Fruit fly (Drosophila melanogaster): ENCODE measurements around the gene Jon74E.

Jon74E gene

dm6 chr3L:17513893-17514616, 34.9 kb downstream of the Jon74E start, which contains the start of the genes U4-U6-60K and CG7564 (continued):
- no peak for TF ChIP-seq CG11504 (tag; optimal IDR thresholded peaks at IDR 0.05)
- no peak for TF ChIP-seq tio (GFP tag; optimal IDR thresholded peaks at IDR 0.05)
- TF ChIP-seq cad (GFP tag; optimal IDR thresholded peaks at IDR 0.05): no peak
- peak; percentile 44 for TF ChIP-seq eyg (GFP tag; optimal IDR thresholded peaks at IDR 0.05)
- TF ChIP-seq phol (tag; optimal IDR thresholded peaks at IDR 0.05): peak; percentile 79
- TF ChIP-seq Lpt (GFP tag; optimal IDR thresholded peaks at IDR 0.05): no peak
- peak; percentile 50 for TF ChIP-seq zen (tag; optimal IDR thresholded peaks at IDR 0.05)
- TF ChIP-seq CG13296 (GFP tag; optimal IDR thresholded peaks at IDR 0.05): no peak
- TF ChIP-seq CG10959 (GFP tag; IDR thresholded peaks at IDR 0.05): no peak
- TF ChIP-seq sqz (GFP tag; optimal IDR thresholded peaks at IDR 0.05): no peak
- TF ChIP-seq CG17359 (tag; optimal IDR thresholded peaks at IDR 0.05): peak; percentile 9
- no peak for TF ChIP-seq Adf1 (GFP tag; IDR thresholded peaks at IDR 0.05)
- TF ChIP-seq repo (GFP tag; optimal IDR thresholded peaks at IDR 0.05): no peak
- TF ChIP-seq CG13287 (GFP tag; IDR thresholded peaks at IDR 0.05; ENCODE audit: partially characterized antibody): peak; percentile 89
- peak; percentile 61 for TF ChIP-seq CG1602 (GFP tag; optimal IDR thresholded peaks at IDR 0.05)
- TF ChIP-seq CG10979 (tag; optimal IDR thresholded peaks at IDR 0.05): peak; percentile 32
- TF ChIP-seq Optix (GFP tag; IDR thresholded peaks at IDR 0.05): no peak
- peak; percentile 82 for TF ChIP-seq Sry-β (GFP tag; optimal IDR thresholded peaks at IDR 0.05)
- TF ChIP-seq sim (GFP tag; IDR thresholded peaks at IDR 0.05): no peak
- TF ChIP-seq CG13894 (tag; optimal IDR thresholded peaks at IDR 0.05): no peak
- peak; percentile 55 for TF ChIP-seq Usf (GFP tag; optimal IDR thresholded peaks at IDR 0.05)
- TF ChIP-seq Dll (GFP tag; IDR thresholded peaks at IDR 0.05; ENCODE audit: partially characterized antibody): peak; percentile 95
- TF ChIP-seq CG10462 (GFP tag; optimal IDR thresholded peaks at IDR 0.05): peak; percentile 15
- peak; percentile 38 for TF ChIP-seq Xrp1 (GFP tag; IDR thresholded peaks at IDR 0.05)
- TF ChIP-seq CG3726 (GFP tag; IDR thresholded peaks at IDR 0.05): no peak
- TF ChIP-seq Dref (GFP tag; IDR thresholded peaks at IDR 0.05): peak; percentile 38; the same call in 1 of the 2 replicates
- peak; percentile 77 for TF ChIP-seq Xbp1 (GFP tag; optimal IDR thresholded peaks at IDR 0.05)
- TF ChIP-seq CG7786 (GFP tag; optimal IDR thresholded peaks at IDR 0.05): peak; percentile 53
- TF ChIP-seq pnt (GFP tag; optimal IDR thresholded peaks at IDR 0.05): no peak
- no peak for TF ChIP-seq Dip2 (GFP tag; IDR thresholded peaks at IDR 0.05)
- peak; percentile 32 for TF ChIP-seq D19B (GFP tag; optimal IDR thresholded peaks at IDR 0.05)
- TF ChIP-seq odd (GFP tag; optimal IDR thresholded peaks at IDR 0.05): no peak
- TF ChIP-seq stc (GFP tag; IDR thresholded peaks at IDR 0.05): no peak
- TF ChIP-seq B-H1 (GFP tag; IDR thresholded peaks at IDR 0.05): no peak
- TF ChIP-seq eve (GFP tag; optimal IDR thresholded peaks at IDR 0.05): no peak
- TF ChIP-seq NK7.1 (GFP tag; optimal IDR thresholded peaks at IDR 0.05): no peak
- TF ChIP-seq CG14014 (GFP tag; IDR thresholded peaks at IDR 0.05): no peak; the same call in 1 of the 2 replicates
- peak; percentile 43 for TF ChIP-seq az2 (GFP tag; optimal IDR thresholded peaks at IDR 0.05)
- TF ChIP-seq en (GFP tag; optimal IDR thresholded peaks at IDR 0.05): no peak
- TF ChIP-seq CG2120 (GFP tag; optimal IDR thresholded peaks at IDR 0.05): peak; percentile 81
- no peak for TF ChIP-seq danr (GFP tag; IDR thresholded peaks at IDR 0.05)
- TF ChIP-seq run (tag; optimal IDR thresholded peaks at IDR 0.05): no peak
- TF ChIP-seq sob (GFP tag; IDR thresholded peaks at IDR 0.05): peak; percentile 81
- TF ChIP-seq CG17328 (GFP tag; IDR thresholded peaks at IDR 0.05): no peak; the same call in 1 of the 2 replicates
- no peak for TF ChIP-seq pb (GFP tag; optimal IDR thresholded peaks at IDR 0.05)
- no peak for TF ChIP-seq CG15269 (tag; optimal IDR thresholded peaks at IDR 0.05)
- TF ChIP-seq HLHmδ (GFP tag; optimal IDR thresholded peaks at IDR 0.05): no peak
- TF ChIP-seq GATAe (GFP tag; conservative IDR thresholded peaks at IDR 0.05): no peak
- no peak; the same call in 2 of the 3 replicates for TF ChIP-seq ci (GFP tag; IDR thresholded peaks at IDR 0.05)
- TF ChIP-seq vfl (GFP tag; optimal IDR thresholded peaks at IDR 0.05): peak; percentile 57
- TF ChIP-seq CrebB (tag; optimal IDR thresholded peaks at IDR 0.05): no peak
